Worm (Caenorhabditis elegans): ENCODE results near the gene fbxc-39.
"Not testable (repeated sequence)": the region's sequence is repeated elsewhere in the genome, so short reads cannot be mapped to it uniquely, and the experiment has no call there.

The fbxc-39 gene

DNA sequence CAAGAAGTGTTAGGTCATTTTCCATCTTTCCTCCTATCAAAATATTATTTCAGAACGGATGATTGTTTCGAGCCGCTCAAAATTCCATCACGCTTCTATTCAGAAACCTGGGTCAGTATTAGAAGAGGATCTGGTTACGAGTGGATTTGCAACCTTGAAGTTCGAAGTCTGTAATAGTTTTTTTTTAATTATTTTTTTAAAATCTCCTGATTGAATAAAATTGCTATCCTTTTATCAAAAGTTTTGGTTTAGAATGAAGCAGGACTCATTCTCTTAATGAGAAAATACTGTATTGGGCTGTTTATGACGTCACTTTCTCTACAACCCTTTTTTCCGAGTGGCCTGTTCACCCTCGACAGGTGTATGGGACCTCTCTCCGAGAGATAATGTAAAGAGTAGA, at the start of gene fbxc-39:
TSS of gene fbxc-39 (plus strand) at position 301 of the 400 bp plus-strand sequence.
- TF ChIP-seq tab-1 (GFP tag; IDR thresholded peaks at IDR 0.05) (no peak), ztf-23 (GFP tag; IDR thresholded peaks at IDR 0.05) (no peak), cog-1 (tag; optimal IDR thresholded peaks at IDR 0.05) (no peak), ztf-29 (GFP tag; IDR thresholded peaks at IDR 0.05) (no peak), flt-1 (GFP tag; IDR thresholded peaks at IDR 0.05) (no peak), ref-1 (GFP tag; conservative IDR thresholded peaks at IDR 0.05) (no peak), med-1 (GFP tag; optimal IDR thresholded peaks at IDR 0.05; ENCODE audit: insufficient read depth) (no peak), klf-2 (GFP tag; conservative IDR thresholded peaks at IDR 0.05) (no peak), T22C8.4 (GFP tag; IDR thresholded peaks at IDR 0.05) (no peak)

DNA sequence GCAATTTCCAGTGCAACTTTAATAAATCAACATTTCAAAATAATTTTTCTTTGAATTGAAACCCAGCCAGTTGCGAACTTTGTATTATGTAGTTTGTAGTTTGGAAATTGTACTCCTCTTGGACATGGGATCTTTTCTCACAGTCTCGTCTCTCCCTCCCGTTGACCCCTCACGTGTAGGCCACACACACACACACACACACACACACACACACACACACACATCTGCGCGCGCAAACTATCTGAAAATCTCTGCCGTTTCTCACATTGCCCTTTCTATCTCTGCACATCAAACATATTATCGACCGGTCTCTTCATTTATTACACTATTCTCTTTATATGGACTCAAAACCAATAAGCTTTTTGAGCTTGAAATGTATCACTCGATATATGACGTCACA, 47.8 kb upstream of the fbxc-39 start, which contains the start of gene fbxc-36:
TSS of gene fbxc-36 (plus strand) at position 205 of the 400 bp plus-strand sequence.
- TF ChIP-seq T22C8.4 (GFP tag; IDR thresholded peaks at IDR 0.05) (no peak), ztf-23 (GFP tag; IDR thresholded peaks at IDR 0.05) (no peak), flt-1 (GFP tag; IDR thresholded peaks at IDR 0.05) (no peak), klf-2 (GFP tag; conservative IDR thresholded peaks at IDR 0.05) (no peak), tab-1 (GFP tag; IDR thresholded peaks at IDR 0.05) (no peak)

DNA sequence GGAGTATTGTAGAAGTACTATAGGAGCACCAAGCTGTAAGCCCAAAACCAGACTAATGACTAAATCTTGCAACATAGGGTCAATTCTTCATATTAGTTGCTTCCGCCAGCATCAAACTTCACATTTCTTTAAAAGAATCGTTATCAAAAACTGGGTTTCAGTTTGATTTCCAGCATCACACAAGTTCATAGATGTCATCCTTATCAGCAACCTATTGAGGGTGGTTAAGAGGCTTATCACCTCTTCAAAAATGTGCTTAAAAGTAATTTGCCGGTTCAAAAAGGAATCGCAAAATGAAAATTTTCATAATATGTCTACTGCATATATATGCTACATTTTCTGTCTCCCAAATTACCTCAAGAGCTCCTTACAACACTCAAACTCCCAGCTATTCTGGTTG, 44.8 kb upstream of the fbxc-39 start, which contains the start of gene clec-43:
TSS of gene clec-43 (plus strand) at position 294 of the 400 bp plus-strand sequence.
- TF ChIP-seq T22C8.4 (GFP tag; IDR thresholded peaks at IDR 0.05) = no peak
- TF ChIP-seq ztf-29 (GFP tag; IDR thresholded peaks at IDR 0.05) = no peak
- TF ChIP-seq med-1 (GFP tag; optimal IDR thresholded peaks at IDR 0.05; ENCODE audit: insufficient read depth) = no peak
- TF ChIP-seq klf-2 (GFP tag; conservative IDR thresholded peaks at IDR 0.05) = no peak
- TF ChIP-seq flt-1 (GFP tag; IDR thresholded peaks at IDR 0.05) = no peak
- no peak for TF ChIP-seq ztf-23 (GFP tag; IDR thresholded peaks at IDR 0.05)
- no peak for TF ChIP-seq ref-1 (GFP tag; conservative IDR thresholded peaks at IDR 0.05)
- no peak for TF ChIP-seq tab-1 (GFP tag; IDR thresholded peaks at IDR 0.05)
- no peak for TF ChIP-seq cog-1 (tag; optimal IDR thresholded peaks at IDR 0.05)

DNA sequence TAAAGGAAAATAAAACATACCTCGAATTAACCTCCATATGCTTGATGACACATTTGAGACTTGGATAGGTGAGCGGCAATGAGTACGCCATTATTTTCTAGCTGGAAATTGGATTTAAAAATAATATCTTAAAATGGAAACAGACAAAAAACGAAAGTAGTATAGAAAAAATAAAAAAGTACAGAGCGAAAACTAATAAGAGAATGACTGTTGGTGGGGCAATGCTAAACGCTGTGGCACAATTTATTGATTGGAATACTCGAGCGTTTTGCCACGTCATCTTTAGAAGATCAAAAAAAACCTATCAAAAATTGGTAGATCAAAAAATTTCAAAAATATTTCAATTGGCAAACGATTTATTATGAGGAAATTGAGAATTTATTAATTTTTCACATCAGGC, 40.4 kb upstream of the fbxc-39 start, which contains the start of gene fbxc-32:
TSS of gene fbxc-32 (minus strand) at position 101 of the 400 bp plus-strand sequence.
- no peak for TF ChIP-seq T22C8.4 (GFP tag; IDR thresholded peaks at IDR 0.05)
- no peak for TF ChIP-seq ref-1 (GFP tag; conservative IDR thresholded peaks at IDR 0.05)
- no peak for TF ChIP-seq klf-2 (GFP tag; conservative IDR thresholded peaks at IDR 0.05)
- no peak for TF ChIP-seq med-1 (GFP tag; optimal IDR thresholded peaks at IDR 0.05; ENCODE audit: insufficient read depth)
- no peak for TF ChIP-seq ztf-29 (GFP tag; IDR thresholded peaks at IDR 0.05)
- TF ChIP-seq flt-1 (GFP tag; IDR thresholded peaks at IDR 0.05) = no peak
- TF ChIP-seq cog-1 (tag; optimal IDR thresholded peaks at IDR 0.05) = no peak
- no peak for TF ChIP-seq ztf-23 (GFP tag; IDR thresholded peaks at IDR 0.05)
- no peak for TF ChIP-seq tab-1 (GFP tag; IDR thresholded peaks at IDR 0.05)

DNA sequence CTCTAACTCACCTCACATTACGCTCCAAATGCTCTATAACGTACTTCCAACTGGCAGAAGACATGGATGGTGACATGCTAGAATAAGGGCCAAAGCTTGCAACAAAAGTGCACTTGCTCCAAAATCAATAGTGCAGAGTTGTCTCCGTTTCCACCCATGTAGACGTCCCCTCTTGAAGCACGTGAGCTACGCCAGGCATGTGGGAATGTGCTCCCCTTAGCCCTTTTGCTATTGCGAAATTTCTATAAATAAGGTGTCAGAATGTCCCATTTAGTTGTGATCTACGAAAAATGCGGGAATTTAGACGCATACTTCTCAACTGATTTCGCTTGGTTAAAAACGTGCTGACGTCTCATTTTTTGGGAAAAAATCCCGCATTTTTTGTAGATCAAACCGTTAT, 38.2 kb upstream of the fbxc-39 start:
- no peak for TF ChIP-seq ref-1 (GFP tag; conservative IDR thresholded peaks at IDR 0.05)
- TF ChIP-seq ztf-29 (GFP tag; IDR thresholded peaks at IDR 0.05) = no peak
- no peak for TF ChIP-seq tab-1 (GFP tag; IDR thresholded peaks at IDR 0.05)
- no peak for TF ChIP-seq T22C8.4 (GFP tag; IDR thresholded peaks at IDR 0.05)
- no peak for TF ChIP-seq med-1 (GFP tag; optimal IDR thresholded peaks at IDR 0.05; ENCODE audit: insufficient read depth)
- TF ChIP-seq cog-1 (tag; optimal IDR thresholded peaks at IDR 0.05) = no peak
- no peak for TF ChIP-seq ztf-23 (GFP tag; IDR thresholded peaks at IDR 0.05)
- TF ChIP-seq flt-1 (GFP tag; IDR thresholded peaks at IDR 0.05) = no peak
- TF ChIP-seq klf-2 (GFP tag; conservative IDR thresholded peaks at IDR 0.05) = no peak

DNA sequence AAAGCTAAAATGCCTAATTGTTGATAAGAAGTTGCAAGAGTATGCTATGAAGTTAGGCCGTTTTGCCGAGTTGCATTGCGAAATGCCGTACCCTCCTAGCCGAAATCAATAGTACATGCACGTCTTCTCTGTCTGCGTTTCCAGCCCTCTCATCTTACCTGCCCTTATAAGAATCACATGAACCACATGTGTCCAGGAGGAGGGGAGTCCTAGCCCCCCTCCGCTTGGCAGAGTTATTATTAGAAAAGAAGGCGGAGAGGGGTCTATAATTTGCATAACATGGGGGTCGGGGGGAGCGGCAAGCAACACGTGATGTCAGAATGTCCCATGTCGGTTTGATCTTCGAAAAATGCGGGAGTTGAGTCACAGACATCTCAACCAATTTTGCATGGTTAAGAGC, 35.5 kb upstream of the fbxc-39 start:
- TF ChIP-seq T22C8.4 (GFP tag; IDR thresholded peaks at IDR 0.05) (no peak), ztf-29 (GFP tag; IDR thresholded peaks at IDR 0.05) (0 out of 2 replicates have a peak, but pooled peaks have one; percentile 18), med-1 (GFP tag; optimal IDR thresholded peaks at IDR 0.05; ENCODE audit: insufficient read depth) (no peak), cog-1 (tag; optimal IDR thresholded peaks at IDR 0.05) (no peak), tab-1 (GFP tag; IDR thresholded peaks at IDR 0.05) (no peak), klf-2 (GFP tag; conservative IDR thresholded peaks at IDR 0.05) (no peak), ztf-23 (GFP tag; IDR thresholded peaks at IDR 0.05) (no peak), flt-1 (GFP tag; IDR thresholded peaks at IDR 0.05) (peak; percentile 61; the same call in 1 of the 2 replicates), ref-1 (GFP tag; conservative IDR thresholded peaks at IDR 0.05) (no peak)

DNA sequence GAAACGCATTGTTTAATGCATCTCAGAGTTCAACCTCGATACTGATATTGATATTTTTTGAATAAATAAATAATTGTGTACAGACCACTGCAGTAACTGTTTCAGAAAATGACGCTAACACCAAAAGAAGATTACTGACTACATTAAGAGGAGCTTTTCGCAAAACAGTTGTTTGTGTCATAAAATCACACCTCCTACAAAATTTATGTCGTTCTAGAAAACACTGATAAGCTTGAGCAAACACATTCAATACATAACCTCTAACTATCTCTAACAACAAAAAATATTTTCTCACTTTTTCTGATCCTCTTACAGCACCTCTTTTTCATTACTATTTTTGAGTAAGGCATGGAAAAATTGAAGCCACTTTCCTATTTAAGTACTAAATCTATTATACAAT, 33.9 kb upstream of the fbxc-39 start, which contains the start of gene fbxc-7:
TSS of gene fbxc-7 (plus strand) at position 301 of the 400 bp plus-strand sequence.
- TF ChIP-seq ztf-29, tab-1, T22C8.4 (GFP tag; IDR thresholded peaks at IDR 0.05): not testable (repeated sequence)

DNA sequence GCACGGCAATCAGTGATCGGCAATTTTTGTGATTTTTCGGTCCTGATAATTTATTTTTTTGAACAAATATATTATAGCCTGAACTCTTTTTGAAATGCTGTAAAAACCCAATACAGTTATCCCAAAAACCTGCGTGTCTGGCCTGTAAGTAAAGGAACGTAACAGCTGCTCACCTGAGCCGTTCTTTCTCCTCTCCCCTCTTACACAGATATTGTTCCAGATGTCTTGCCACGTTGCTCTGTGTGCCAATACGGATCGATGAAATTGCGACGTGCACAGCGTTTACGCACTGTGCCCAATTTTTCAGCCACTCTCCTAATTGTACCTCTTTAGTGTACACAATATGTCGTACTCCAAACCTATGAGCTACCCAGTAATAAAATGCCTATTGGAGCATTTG, 29.9 kb upstream of the fbxc-39 start, which contains the start of gene sdz-4:
TSS of gene sdz-4 (plus strand) at position 301 of the 400 bp plus-strand sequence.
- TF ChIP-seq tab-1 (GFP tag; IDR thresholded peaks at IDR 0.05) (no peak), ztf-29 (GFP tag; IDR thresholded peaks at IDR 0.05) (no peak), ztf-23 (GFP tag; IDR thresholded peaks at IDR 0.05) (no peak), T22C8.4 (GFP tag; IDR thresholded peaks at IDR 0.05) (no peak), klf-2 (GFP tag; conservative IDR thresholded peaks at IDR 0.05) (no peak), cog-1 (tag; optimal IDR thresholded peaks at IDR 0.05) (no peak), ref-1 (GFP tag; conservative IDR thresholded peaks at IDR 0.05) (no peak), med-1 (GFP tag; optimal IDR thresholded peaks at IDR 0.05; ENCODE audit: insufficient read depth) (no peak)

DNA sequence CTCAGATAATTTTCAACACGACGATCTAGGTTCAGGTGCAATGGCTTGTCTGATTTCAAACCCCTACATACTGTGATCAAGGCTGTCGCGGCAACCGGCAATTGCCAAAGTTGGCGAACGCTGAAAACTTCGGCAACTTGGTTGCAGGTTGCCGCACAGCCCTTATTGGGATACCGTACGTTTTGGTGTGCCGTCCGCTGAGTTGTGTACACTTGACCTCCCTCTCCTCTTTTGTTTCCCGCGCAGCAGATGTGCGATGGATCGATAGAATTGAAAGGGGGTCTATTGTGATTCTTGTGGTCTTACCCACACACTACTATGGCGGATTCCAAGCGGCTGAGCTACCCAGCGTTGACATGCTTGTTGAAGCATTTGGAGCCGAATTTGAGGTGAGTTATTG, 28.3 kb upstream of the fbxc-39 start, which contains the start of the genes C32B5.18 and C32B5.7:
TSS of gene C32B5.18 (plus strand) at position 301 of the 400 bp plus-strand sequence.
TSS of gene C32B5.7 (plus strand) at position 311 of the 400 bp plus-strand sequence.
- no peak for TF ChIP-seq ref-1 (GFP tag; conservative IDR thresholded peaks at IDR 0.05)
- no peak for TF ChIP-seq med-1 (GFP tag; optimal IDR thresholded peaks at IDR 0.05; ENCODE audit: insufficient read depth)
- no peak for TF ChIP-seq flt-1 (GFP tag; IDR thresholded peaks at IDR 0.05)
- TF ChIP-seq cog-1 (tag; optimal IDR thresholded peaks at IDR 0.05) = no peak
- no peak for TF ChIP-seq ztf-29 (GFP tag; IDR thresholded peaks at IDR 0.05)
- TF ChIP-seq klf-2 (GFP tag; conservative IDR thresholded peaks at IDR 0.05) = no peak
- no peak for TF ChIP-seq tab-1 (GFP tag; IDR thresholded peaks at IDR 0.05)

DNA sequence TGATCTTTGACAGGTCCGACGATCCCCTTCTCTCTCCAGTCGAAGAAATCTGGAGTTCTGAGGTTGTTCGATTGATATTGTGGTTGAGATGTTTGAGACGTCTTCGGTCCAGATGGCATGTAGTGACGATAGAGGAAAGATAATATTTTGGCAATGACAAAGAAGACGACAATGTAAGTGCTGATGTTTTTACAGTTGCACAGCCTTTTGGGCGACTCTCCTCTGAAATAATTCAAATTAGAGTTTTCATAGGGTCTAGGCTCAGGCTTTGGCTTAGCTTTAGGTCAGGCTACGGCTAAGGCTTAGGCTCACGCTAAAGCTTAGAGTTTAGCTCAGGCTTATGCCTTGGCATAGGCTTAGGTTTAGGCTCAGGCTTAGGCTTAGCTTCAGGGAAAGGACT, 26.6 kb upstream of the fbxc-39 start, which contains the start of gene C32B5.13:
TSS of gene C32B5.13 (minus strand) at position 101 of the 400 bp plus-strand sequence.
- TF ChIP-seq tab-1 (GFP tag; IDR thresholded peaks at IDR 0.05) (no peak), cog-1 (tag; optimal IDR thresholded peaks at IDR 0.05) (no peak), T22C8.4 (GFP tag; IDR thresholded peaks at IDR 0.05) (no peak), flt-1 (GFP tag; IDR thresholded peaks at IDR 0.05) (no peak), ref-1 (GFP tag; conservative IDR thresholded peaks at IDR 0.05) (no peak), klf-2 (GFP tag; conservative IDR thresholded peaks at IDR 0.05) (no peak), ztf-23 (GFP tag; IDR thresholded peaks at IDR 0.05) (no peak), med-1 (GFP tag; optimal IDR thresholded peaks at IDR 0.05; ENCODE audit: insufficient read depth) (no peak), ztf-29 (GFP tag; IDR thresholded peaks at IDR 0.05) (no peak)

All from whole organism, midembryonic.